Worm (Caenorhabditis elegans): Measurements from ENCODE around the gene gur-4.

ce11 chrII:14074825-14075224 is 29.7 kb upstream of the gur-4 start:
- no peak for TF ChIP-seq W03F9.2 (tag; optimal IDR thresholded peaks at IDR 0.05)
- TF ChIP-seq him-1 (tag; optimal IDR thresholded peaks at IDR 0.05) = no peak

All from whole organism, L4/young adult.